Fruit fly (Drosophila melanogaster) whole organism: ENCODE data around the gene CG33061.

ENCODE experiments used
- CG8478 ChIP-seq: fragments of >200 bp; optimal IDR thresholded peaks from 2 replicates; lab custom pipeline; 2018; ENCODE audit warnings: inconsistent platforms
- Dll ChIP-seq: fragments of >200 bp; optimal IDR thresholded peaks from 2 replicates; lab custom pipeline; 2017
- EcR ChIP-seq, 2 experiments: fragments of >200 bp; optimal IDR thresholded peaks; 2 replicates each; lab custom pipeline; 2017; ENCODE audit warnings: missing biosample characterization in 2 of 2, missing genetic modification characterization in 2 of 2, missing genetic modification reagents in 2 of 2
- pan ChIP-seq: fragments of >200 bp; optimal IDR thresholded peaks from 2 replicates; lab custom pipeline; 2017
- psq ChIP-seq: fragments of >200 bp; optimal IDR thresholded peaks from 2 replicates; lab custom pipeline; 2017
- usp ChIP-seq: fragments of >200 bp; optimal IDR thresholded peaks from 2 replicates; lab custom pipeline; 2017; ENCODE audit warnings: missing biosample characterization, missing genetic modification characterization, mixed read lengths

- TF ChIP-seq pan (no peak), CG8478 (no peak), usp (GFP tag; lab: Kevin White, UChicago) (no peak), psq (no peak), EcR (GFP tag; optimal IDR thresholded peaks at IDR 0.05; lab: Kevin White, UChicago) (no peak), Dll (lab: Kevin White, UChicago) (no peak)
Observed at dm6 chr3L:16301153-16301552, 28.4 kb upstream of the CG33061 start, which contains the start of gene CG4982.
